Fruit fly (Drosophila melanogaster) whole organism, embryonic: Measurements from ENCODE around the gene Cpr67Fa1.
A peak's percentile ranks its signal among the peaks of the same experiment; 100 is the strongest.

ENCODE experiments used
- Ada2b ChIP-seq: fragments of 200-800 bp; sonication (Bioruptor generic); IDR thresholded peaks from 2 replicates; pipeline ENCODE4 v1.3.6; 2022; ENCODE audit warnings: missing biosample characterization, missing genetic modification characterization
- Adf1 ChIP-seq: fragments of 200-800 bp; sonication (Bioruptor generic); IDR thresholded peaks from 2 replicates; pipeline ENCODE4 v1.3.6; 2022; ENCODE audit warnings: missing biosample characterization, missing genetic modification characterization
- Asciz ChIP-seq: fragments of 200-800 bp; sonication (Bioruptor generic); optimal IDR thresholded peaks from 2 replicates; lab custom pipeline; 2017; ENCODE audit warnings: missing biosample characterization, mild to moderate bottlenecking, missing genetic modification characterization, missing genetic modification reagents
- BEAF-32 ChIP-seq: fragments of 200-800 bp; sonication (Bioruptor generic); optimal IDR thresholded peaks from 3 replicates; lab custom pipeline; 2017; ENCODE audit warnings: missing biosample characterization, missing genetic modification characterization, mild to moderate bottlenecking, moderate library complexity, missing genetic modification reagents
- C15 ChIP-seq: fragments of 200-800 bp; sonication (Bioruptor generic); IDR thresholded peaks from 3 replicates; pipeline ENCODE4 v1.3.6; 2022; ENCODE audit warnings: missing biosample characterization, missing genetic modification characterization
- CG10147 ChIP-seq: fragments of 200-800 bp; sonication (Bioruptor generic); optimal IDR thresholded peaks from 2 replicates; lab custom pipeline; 2019; ENCODE audit warnings: missing biosample characterization, mild to moderate bottlenecking, missing genetic modification characterization, moderate library complexity
- CG11247 ChIP-seq: fragments of 200-800 bp; sonication (Bioruptor generic); IDR thresholded peaks from 2 replicates; pipeline ENCODE4 v1.3.6; 2022; ENCODE audit warnings: missing biosample characterization, missing genetic modification characterization
- CG11560 ChIP-seq: fragments of 200-800 bp; sonication (Bioruptor generic); IDR thresholded peaks from 3 replicates; pipeline ENCODE4 v1.3.6; 2022; ENCODE audit warnings: missing biosample characterization, missing genetic modification characterization
- CG12155 ChIP-seq: fragments of 200-800 bp; sonication (Bioruptor generic); optimal IDR thresholded peaks from 3 replicates; lab custom pipeline; 2016; ENCODE audit warnings: missing biosample characterization, missing genetic modification characterization
- CG13424 ChIP-seq: fragments of 200-800 bp; sonication (Bioruptor generic); optimal IDR thresholded peaks from 2 replicates; lab custom pipeline; 2019; ENCODE audit warnings: missing biosample characterization, mild to moderate bottlenecking, missing genetic modification characterization, moderate library complexity
- CG16779 ChIP-seq: fragments of 200-800 bp; sonication (Bioruptor generic); IDR thresholded peaks from 2 replicates; pipeline ENCODE4 v1.3.6; 2022; ENCODE audit warnings: missing biosample characterization, missing genetic modification characterization
- CG17612 ChIP-seq: fragments of 200-800 bp; sonication (Bioruptor generic); IDR thresholded peaks from 2 replicates; pipeline ENCODE4 v1.3.6; 2022; ENCODE audit warnings: missing biosample characterization, missing genetic modification characterization
- CG17829 ChIP-seq: fragments of 200-800 bp; optimal IDR thresholded peaks from 2 replicates; lab custom pipeline; 2019; ENCODE audit warnings: missing biosample characterization, mild to moderate bottlenecking, missing genetic modification characterization, moderate library complexity
- CG18011 ChIP-seq: fragments of 200-800 bp; sonication (Bioruptor generic); optimal IDR thresholded peaks from 2 replicates; lab custom pipeline; 2017; ENCODE audit warnings: missing biosample characterization, missing genetic modification characterization, mild to moderate bottlenecking, moderate library complexity, missing genotype
- CG18262 ChIP-seq: fragments of 200-800 bp; optimal IDR thresholded peaks from 3 replicates; lab custom pipeline; 2019; ENCODE audit warnings: missing biosample characterization, mild to moderate bottlenecking, missing genetic modification characterization, moderate library complexity
- CG1832 ChIP-seq: fragments of 200-800 bp; sonication (Bioruptor generic); optimal IDR thresholded peaks from 2 replicates; lab custom pipeline; 2017; ENCODE audit warnings: missing biosample characterization, mild to moderate bottlenecking, missing genetic modification characterization, inconsistent platforms
- CG2116 ChIP-seq: fragments of 200-800 bp; sonication (Bioruptor generic); optimal IDR thresholded peaks from 3 replicates; lab custom pipeline; 2018; ENCODE audit warnings: missing biosample characterization, mild to moderate bottlenecking, missing genetic modification characterization
- CG2120 ChIP-seq: fragments of 200-800 bp; sonication (Bioruptor generic); optimal IDR thresholded peaks from 3 replicates; lab custom pipeline; 2016; ENCODE audit warnings: missing biosample characterization, missing genetic modification characterization
- CG2129 ChIP-seq: fragments of 200-800 bp; sonication (Bioruptor generic); IDR thresholded peaks from 2 replicates; pipeline ENCODE4 v1.3.6; 2022; ENCODE audit warnings: missing biosample characterization, missing genetic modification characterization; ENCODE audit not compliant: partially characterized antibody
- CG31388 ChIP-seq: fragments of 200-800 bp; sonication (Bioruptor generic); optimal IDR thresholded peaks from 2 replicates; lab custom pipeline; 2016; ENCODE audit warnings: missing biosample characterization, missing genetic modification characterization
- CG4328 ChIP-seq: fragments of 200-800 bp; sonication (Bioruptor generic); optimal IDR thresholded peaks from 3 replicates; lab custom pipeline; 2017; ENCODE audit warnings: missing biosample characterization, missing genetic modification reagents, missing genetic modification characterization
- CG4617 ChIP-seq: fragments of 200-800 bp; sonication (Bioruptor generic); optimal IDR thresholded peaks from 3 replicates; lab custom pipeline; 2016; ENCODE audit warnings: missing biosample characterization, missing genetic modification characterization, borderline replicate concordance
- CG6254 ChIP-seq: fragments of 200-800 bp; sonication (Bioruptor generic); optimal IDR thresholded peaks from 3 replicates; lab custom pipeline; 2017; ENCODE audit warnings: mild to moderate bottlenecking, missing biosample characterization, missing genetic modification reagents, missing genetic modification characterization
- CG7928 ChIP-seq: fragments of 200-800 bp; sonication (Bioruptor generic); optimal IDR thresholded peaks from 2 replicates; lab custom pipeline; 2017; ENCODE audit warnings: missing biosample characterization, mild to moderate bottlenecking, missing genetic modification characterization
- Dek ChIP-seq: fragments of 200-800 bp; sonication (Bioruptor generic); optimal IDR thresholded peaks from 3 replicates; lab custom pipeline; 2019; ENCODE audit warnings: missing biosample characterization, mild to moderate bottlenecking, missing genetic modification characterization, moderate library complexity
- Dip3 ChIP-seq: fragments of 200-800 bp; sonication (Bioruptor generic); optimal IDR thresholded peaks from 3 replicates; lab custom pipeline; 2016; ENCODE audit warnings: missing biosample characterization, missing genetic modification characterization
- E2f2 ChIP-seq: fragments of 200-800 bp; sonication (Bioruptor generic); IDR thresholded peaks from 2 replicates; pipeline ENCODE4 v1.3.6; 2022; ENCODE audit warnings: missing biosample characterization, missing genetic modification characterization
- ERR ChIP-seq: fragments of 200-800 bp; sonication (Bioruptor generic); optimal IDR thresholded peaks from 2 replicates; lab custom pipeline; 2016; ENCODE audit warnings: missing biosample characterization, missing genetic modification characterization
- HHEX ChIP-seq: fragments of 200-800 bp; sonication (Bioruptor generic); optimal IDR thresholded peaks from 3 replicates; lab custom pipeline; 2017; ENCODE audit warnings: missing biosample characterization, mild to moderate bottlenecking, missing genetic modification characterization, missing genetic modification reagents
- Hmx ChIP-seq: fragments of 200-800 bp; sonication (Bioruptor generic); optimal IDR thresholded peaks from 2 replicates; lab custom pipeline; 2016; ENCODE audit warnings: missing biosample characterization, missing genetic modification characterization
- Ssrp ChIP-seq: fragments of 200-800 bp; sonication (Bioruptor generic); optimal IDR thresholded peaks from 2 replicates; lab custom pipeline; 2018; ENCODE audit warnings: missing biosample characterization, mild to moderate bottlenecking, missing genetic modification characterization, moderate library complexity
- Vsx1 ChIP-seq: fragments of 200-800 bp; sonication (Bioruptor generic); optimal IDR thresholded peaks from 2 replicates; lab custom pipeline; 2017; ENCODE audit warnings: missing biosample characterization, mild to moderate bottlenecking, missing genetic modification characterization, missing genetic modification reagents
- amos ChIP-seq: fragments of 200-800 bp; sonication (Bioruptor generic); IDR thresholded peaks from 2 replicates; pipeline ENCODE4 v1.3.6; 2022; ENCODE audit warnings: missing biosample characterization, missing genetic modification characterization; ENCODE audit not compliant: partially characterized antibody
- dan ChIP-seq: fragments of 200-800 bp; sonication (Bioruptor generic); IDR thresholded peaks from 2 replicates; pipeline ENCODE4 v1.3.6; 2022; ENCODE audit warnings: missing biosample characterization, missing genetic modification characterization
- dati ChIP-seq: fragments of 200-800 bp; sonication (Bioruptor generic); IDR thresholded peaks from 2 replicates; pipeline ENCODE4 v1.3.6; 2022; ENCODE audit warnings: missing biosample characterization, missing genetic modification characterization
- dpn ChIP-seq, 2 experiments: fragments of 200-800 bp; sonication (Bioruptor generic); optimal IDR thresholded peaks; 3 replicates each; lab custom pipeline; 2016; ENCODE audit warnings: missing biosample characterization in 2 of 2, missing genetic modification characterization in 2 of 2
- esg ChIP-seq: fragments of 200-800 bp; sonication (Bioruptor generic); conservative IDR thresholded peaks from 2 replicates; pipeline ENCODE4 v1.3.6; 2022; ENCODE audit warnings: missing biosample characterization, missing genetic modification characterization
- h ChIP-seq: fragments of >200 bp; optimal IDR thresholded peaks from 2 replicates; lab custom pipeline; 2017
- hth ChIP-seq: fragments of >200 bp; optimal IDR thresholded peaks from 2 replicates; lab custom pipeline; 2017; ENCODE audit warnings: inconsistent platforms
- kah ChIP-seq: fragments of 200-800 bp; sonication (Bioruptor generic); optimal IDR thresholded peaks from 2 replicates; lab custom pipeline; 2018; ENCODE audit warnings: missing biosample characterization, mild to moderate bottlenecking, missing genetic modification characterization
- knrl ChIP-seq: fragments of 200-800 bp; sonication (Bioruptor generic); IDR thresholded peaks from 3 replicates; pipeline ENCODE4 v1.3.6; 2022; ENCODE audit warnings: missing biosample characterization, missing genetic modification characterization; ENCODE audit not compliant: partially characterized antibody
- lola ChIP-seq, 3 experiments: fragments of >200 bp in 2 of 3; fragments of 200-800 bp in 1 of 3; sonication (Bioruptor generic) in 1 of 3; optimal IDR thresholded peaks; 2 replicates each; lab custom pipeline; 2017 to 2019; ENCODE audit warnings: missing biosample characterization in 3 of 3, missing genetic modification characterization in 3 of 3, mild to moderate bottlenecking in 1 of 3, moderate library complexity in 1 of 3
- p53 ChIP-seq: fragments of 200-800 bp; sonication (Bioruptor generic); optimal IDR thresholded peaks from 2 replicates; lab custom pipeline; 2016; ENCODE audit warnings: missing biosample characterization, missing genetic modification characterization
- pum ChIP-seq: fragments of 200-800 bp; sonication (Bioruptor generic); optimal IDR thresholded peaks from 2 replicates; lab custom pipeline; 2016; ENCODE audit warnings: missing biosample characterization, missing genetic modification characterization
- sqz ChIP-seq: fragments of 200-800 bp; sonication (Bioruptor generic); optimal IDR thresholded peaks from 3 replicates; lab custom pipeline; 2018; ENCODE audit warnings: missing biosample characterization, mild to moderate bottlenecking, missing genetic modification characterization
- sr ChIP-seq: fragments of 200-800 bp; sonication (Bioruptor generic); IDR thresholded peaks from 3 replicates; pipeline ENCODE4 v1.3.6; 2022; ENCODE audit warnings: missing biosample characterization, missing genetic modification characterization
- toy ChIP-seq: fragments of 200-800 bp; sonication (Bioruptor generic); IDR thresholded peaks from 2 replicates; pipeline ENCODE4 v1.3.6; 2022; ENCODE audit warnings: missing biosample characterization, missing genetic modification characterization
- ttk ChIP-seq: fragments of 200-800 bp; sonication (Bioruptor generic); IDR thresholded peaks from 2 replicates; pipeline ENCODE4 v2.1.2; 2022; ENCODE audit warnings: missing biosample characterization, missing genetic modification characterization
- vnd ChIP-seq: fragments of 200-800 bp; sonication (Bioruptor generic); IDR thresholded peaks from 3 replicates; pipeline ENCODE4 v1.3.6; 2022; ENCODE audit warnings: missing biosample characterization, missing genetic modification characterization; ENCODE audit not compliant: partially characterized antibody
- vvl ChIP-seq: fragments of 200-800 bp; sonication (Bioruptor generic); IDR thresholded peaks from 2 replicates; pipeline ENCODE4 v1.3.6; 2022; ENCODE audit warnings: missing biosample characterization, missing genetic modification characterization
- zfh1 ChIP-seq: fragments of 200-800 bp; sonication (Bioruptor generic); IDR thresholded peaks from 3 replicates; pipeline ENCODE4 v1.3.6; 2022; ENCODE audit warnings: missing biosample characterization, missing genetic modification characterization

Gene Cpr67Fa1

DNA sequence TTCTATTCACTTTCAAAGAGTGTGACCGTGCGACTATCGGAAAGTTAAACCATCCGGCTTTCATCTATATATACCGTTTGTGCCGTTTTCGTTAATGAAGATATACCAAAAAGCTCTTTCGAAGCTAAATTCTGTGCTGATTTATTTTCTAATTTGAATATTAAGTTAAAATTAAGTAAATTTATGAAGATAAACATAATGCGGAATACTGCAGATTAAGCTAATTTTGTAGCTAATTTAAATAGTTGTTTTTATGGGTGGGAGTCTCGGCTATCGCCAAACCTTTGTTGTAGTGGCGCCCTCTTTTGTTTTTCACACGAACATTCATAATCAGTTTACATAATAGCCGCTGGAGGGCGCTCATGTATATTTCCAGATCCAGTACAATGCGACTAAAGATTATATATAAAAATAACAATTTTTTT, 9.3 kb downstream of the Cpr67Fa1 start, which contains the start of gene Aps (continued):
- no peak for TF ChIP-seq CG18011
- TF ChIP-seq CG18262 (tag; lab: Kevin White, UChicago), result peak; percentile 50
- no peak for TF ChIP-seq h (lab: Kevin White, UChicago)
- no peak for TF ChIP-seq dati (GFP tag; lab: Robert Waterston, UW)
- no peak for TF ChIP-seq CG4617 (GFP tag; lab: Kevin White, UChicago)
- peak; percentile 46 for TF ChIP-seq CG12155
- no peak for TF ChIP-seq CG6254 (GFP tag; lab: Kevin White, UChicago)
- TF ChIP-seq zfh1 (GFP tag; lab: Robert Waterston, UW), result peak; percentile 67; the same call in 1 of the 3 replicates
- TF ChIP-seq CG31388, result no peak
- TF ChIP-seq lola (GFP tag; optimal IDR thresholded peaks at IDR 0.05; lab: Kevin White, UChicago), result no peak
- peak; percentile 54 for TF ChIP-seq CG2120
- TF ChIP-seq ERR (GFP tag; lab: Kevin White, UChicago), result no peak
- TF ChIP-seq amos, result no peak
- peak; percentile 22 for TF ChIP-seq CG13424
- no peak for TF ChIP-seq Adf1 (GFP tag; lab: Robert Waterston, UW)
- TF ChIP-seq kah, result no peak
- no peak for TF ChIP-seq CG4328
- peak; percentile 71 for TF ChIP-seq CG11247 (GFP tag; lab: Robert Waterston, UW)
- TF ChIP-seq knrl (GFP tag; lab: Robert Waterston, UW), result peak; percentile 53; the same call in 1 of the 3 replicates
- no peak for TF ChIP-seq Dek (tag; lab: Kevin White, UChicago)
- TF ChIP-seq C15 (GFP tag; lab: Robert Waterston, UW), result no peak
- no peak for TF ChIP-seq CG2129
- no peak for TF ChIP-seq vnd (GFP tag; lab: Robert Waterston, UW)
- TF ChIP-seq CG10147, result peak; percentile 42
- no peak for TF ChIP-seq CG7928 (GFP tag; lab: Kevin White, UChicago)
- no peak for TF ChIP-seq sqz (GFP tag; lab: Kevin White, UChicago)
- no peak for TF ChIP-seq Hmx
- TF ChIP-seq ttk (GFP tag; lab: Robert Waterston, UW), result no peak; the same call in 1 of the 2 replicates
- TF ChIP-seq vvl (GFP tag; lab: Robert Waterston, UW), result peak; percentile 74
- peak in 1 of 2 experiments; percentile 67 for TF ChIP-seq dpn (GFP tag; optimal IDR thresholded peaks at IDR 0.05; lab: Kevin White, UChicago)
- TF ChIP-seq CG2116, result peak; percentile 55
- TF ChIP-seq p53 (GFP tag; lab: Kevin White, UChicago), result no peak
- TF ChIP-seq pum (GFP tag; lab: Kevin White, UChicago), result peak; percentile 2
- TF ChIP-seq Ada2b, result no peak
- peak; percentile 55 for TF ChIP-seq BEAF-32
- peak; percentile 20 for TF ChIP-seq Ssrp (tag; lab: Kevin White, UChicago)
- no peak for TF ChIP-seq dan (GFP tag; lab: Robert Waterston, UW)
- TF ChIP-seq hth (lab: Kevin White, UChicago), result no peak
- TF ChIP-seq CG1832, result no peak
- TF ChIP-seq Dip3 (GFP tag; lab: Kevin White, UChicago), result no peak
- TF ChIP-seq CG11560, result no peak
- TF ChIP-seq CG17612 (GFP tag; lab: Robert Waterston, UW), result no peak
- TF ChIP-seq HHEX, result no peak
- no peak for TF ChIP-seq Asciz (GFP tag; lab: Kevin White, UChicago)
- TF ChIP-seq toy (GFP tag; lab: Robert Waterston, UW), result no peak
- 0 out of 3 replicates have a peak, but pooled peaks have one; percentile 15 for TF ChIP-seq sr (GFP tag; lab: Robert Waterston, UW)
- TF ChIP-seq E2f2 (GFP tag; lab: Robert Waterston, UW), result peak; percentile 53; the same call in 1 of the 2 replicates
- no peak for TF ChIP-seq CG16779 (GFP tag; lab: Robert Waterston, UW)
- peak; percentile 99 for TF ChIP-seq Vsx1 (GFP tag; lab: Kevin White, UChicago)
- peak; percentile 70 for TF ChIP-seq CG17829 (tag; lab: Kevin White, UChicago)
- no peak for TF ChIP-seq esg (GFP tag; lab: Robert Waterston, UW)
